Worm (Caenorhabditis elegans) whole organism, mixed stage, embryonic: ENCODE measurements around the gene R09A8.9.

Experiments
- M03D4.4 ChIP-seq: sonication (generic microtip); optimal IDR thresholded peaks from 2 replicates; lab custom pipeline; 2017; ENCODE audit warnings: mild to moderate bottlenecking, missing genetic modification characterization, missing compliant biosample characterization
- bed-3 ChIP-seq: fragments of 200-800 bp; sonication (Bioruptor generic); optimal IDR thresholded peaks from 3 replicates; lab custom pipeline; 2018; ENCODE audit warnings: mild to moderate bottlenecking, missing genetic modification characterization, moderate library complexity, missing compliant biosample characterization
- ceh-83 ChIP-seq: fragments of 200-800 bp; sonication (Bioruptor generic); optimal IDR thresholded peaks from 2 replicates; lab custom pipeline; 2018; ENCODE audit warnings: mild to moderate bottlenecking, missing genetic modification characterization, missing compliant biosample characterization
- lin-13 ChIP-seq: fragments of 150-350 bp; optimal IDR thresholded peaks from 2 replicates; lab custom pipeline; 2014; ENCODE audit warnings: missing biosample characterization, missing genetic modification characterization
- lsy-2 ChIP-seq: fragments of 150-350 bp; optimal IDR thresholded peaks from 2 replicates; lab custom pipeline; 2014; ENCODE audit warnings: missing biosample characterization, missing genetic modification characterization
- nhr-237 ChIP-seq: fragments of 150-350 bp; optimal IDR thresholded peaks from 2 replicates; lab custom pipeline; 2014; ENCODE audit warnings: missing biosample characterization, missing genetic modification characterization
- nhr-76 ChIP-seq: sonication (generic microtip); optimal IDR thresholded peaks from 2 replicates; lab custom pipeline; 2017; ENCODE audit warnings: missing biosample characterization, missing genetic modification characterization
- tbx-8 ChIP-seq: fragments of 200-800 bp; sonication (Bioruptor generic); optimal IDR thresholded peaks from 2 replicates; lab custom pipeline; 2018; ENCODE audit warnings: mild to moderate bottlenecking, missing genetic modification characterization, moderate library complexity, missing compliant biosample characterization
- unc-39 ChIP-seq: fragments of 150-350 bp; optimal IDR thresholded peaks from 2 replicates; lab custom pipeline; 2014; ENCODE audit warnings: missing biosample characterization, missing genetic modification characterization
- unc-62 ChIP-seq: fragments of 150-350 bp; optimal IDR thresholded peaks from 2 replicates; lab custom pipeline; 2014; ENCODE audit warnings: missing biosample characterization, missing genetic modification reagents, missing genetic modification characterization
- ztf-11 ChIP-seq: fragments of 150-350 bp; optimal IDR thresholded peaks from 2 replicates; lab custom pipeline; 2014; ENCODE audit warnings: missing biosample characterization, missing genetic modification characterization

ce11 chrX:12640961-12641360 is 37.2 kb downstream of the R09A8.9 start:
- TF ChIP-seq lsy-2 (tag; lab: Kevin White, UChicago): no peak
- TF ChIP-seq ceh-83 (GFP tag; lab: Kevin White, UChicago): no peak
- no peak for TF ChIP-seq nhr-76 (tag; lab: Kevin White, UChicago)
- TF ChIP-seq tbx-8 (GFP tag; lab: Kevin White, UChicago): no peak
- TF ChIP-seq unc-39 (tag; lab: Kevin White, UChicago): no peak
- TF ChIP-seq nhr-237 (tag; lab: Kevin White, UChicago): no peak
- no peak for TF ChIP-seq M03D4.4 (tag; lab: Kevin White, UChicago)
- TF ChIP-seq lin-13: no peak
- TF ChIP-seq bed-3: no peak
- TF ChIP-seq unc-62 (GFP tag; lab: Kevin White, UChicago): no peak
- TF ChIP-seq ztf-11 (tag; lab: Kevin White, UChicago): no peak
